Worm (Caenorhabditis elegans) whole organism, mixed stage, embryonic: ENCODE data around the gene tag-10.

Source experiments
- M03D4.4 ChIP-seq: sonication (generic microtip); optimal IDR thresholded peaks from 2 replicates; lab custom pipeline; 2017; ENCODE audit warnings: mild to moderate bottlenecking, missing genetic modification characterization, missing compliant biosample characterization
- bed-3 ChIP-seq: fragments of 200-800 bp; sonication (Bioruptor generic); optimal IDR thresholded peaks from 3 replicates; lab custom pipeline; 2018; ENCODE audit warnings: mild to moderate bottlenecking, missing genetic modification characterization, moderate library complexity, missing compliant biosample characterization
- blmp-1 ChIP-seq: fragments of 150-350 bp; optimal IDR thresholded peaks from 2 replicates; lab custom pipeline; 2014; ENCODE audit warnings: missing biosample characterization, missing genetic modification characterization
- ceh-39 ChIP-seq: fragments of 150-350 bp; optimal IDR thresholded peaks from 2 replicates; lab custom pipeline; 2014; ENCODE audit warnings: missing biosample characterization, missing genetic modification characterization
- ceh-43 ChIP-seq: fragments of 200-800 bp; sonication (Bioruptor generic); optimal IDR thresholded peaks from 2 replicates; lab custom pipeline; 2018; ENCODE audit warnings: mild to moderate bottlenecking, missing genetic modification characterization, moderate library complexity, missing compliant biosample characterization
- ceh-83 ChIP-seq: fragments of 200-800 bp; sonication (Bioruptor generic); optimal IDR thresholded peaks from 2 replicates; lab custom pipeline; 2018; ENCODE audit warnings: mild to moderate bottlenecking, missing genetic modification characterization, missing compliant biosample characterization
- ces-1 ChIP-seq: fragments of 150-350 bp; optimal IDR thresholded peaks from 2 replicates; lab custom pipeline; 2014; ENCODE audit warnings: missing biosample characterization, missing genetic modification reagents, missing genetic modification characterization
- cnd-1 ChIP-seq: fragments of 200-800 bp; sonication (Bioruptor generic); optimal IDR thresholded peaks from 2 replicates; lab custom pipeline; 2018; ENCODE audit warnings: mild to moderate bottlenecking, missing genetic modification characterization, missing compliant biosample characterization
- drap-1 ChIP-seq: fragments of 200-800 bp; sonication (Bioruptor generic); optimal IDR thresholded peaks from 3 replicates; lab custom pipeline; 2018; ENCODE audit warnings: mild to moderate bottlenecking, missing genetic modification characterization, missing compliant biosample characterization
- elt-1 ChIP-seq: sonication (generic microtip); optimal IDR thresholded peaks from 2 replicates; lab custom pipeline; 2017; ENCODE audit warnings: missing genetic modification characterization, mild to moderate bottlenecking, missing compliant biosample characterization, antibody characterized with exemption, moderate library complexity, borderline replicate concordance; ENCODE audit not compliant: insufficient read depth
- elt-3 ChIP-seq: fragments of 150-350 bp; optimal IDR thresholded peaks from 2 replicates; lab custom pipeline; 2014; ENCODE audit warnings: missing biosample characterization, missing genetic modification characterization
- flh-1 ChIP-seq: fragments of 200-800 bp; sonication (Bioruptor generic); optimal IDR thresholded peaks from 2 replicates; lab custom pipeline; 2018; ENCODE audit warnings: mild to moderate bottlenecking, missing genetic modification characterization, moderate library complexity, missing compliant biosample characterization
- ham-2 ChIP-seq: fragments of 200-800 bp; sonication (Bioruptor generic); optimal IDR thresholded peaks from 2 replicates; lab custom pipeline; 2018; ENCODE audit warnings: mild to moderate bottlenecking, missing genetic modification characterization, missing compliant biosample characterization
- hlh-1 ChIP-seq: fragments of 150-350 bp; optimal IDR thresholded peaks from 2 replicates; lab custom pipeline; 2014; ENCODE audit warnings: missing biosample characterization, missing genetic modification reagents, missing genetic modification characterization
- lin-13 ChIP-seq: fragments of 150-350 bp; optimal IDR thresholded peaks from 2 replicates; lab custom pipeline; 2014; ENCODE audit warnings: missing biosample characterization, missing genetic modification characterization
- lin-32 ChIP-seq: fragments of 200-800 bp; sonication (Bioruptor generic); optimal IDR thresholded peaks from 2 replicates; lab custom pipeline; 2018; ENCODE audit warnings: mild to moderate bottlenecking, missing genetic modification characterization, missing compliant biosample characterization
- lsy-2 ChIP-seq: fragments of 150-350 bp; optimal IDR thresholded peaks from 2 replicates; lab custom pipeline; 2014; ENCODE audit warnings: missing biosample characterization, missing genetic modification characterization
- mab-5 ChIP-seq: fragments of 150-350 bp; optimal IDR thresholded peaks from 2 replicates; lab custom pipeline; 2014; ENCODE audit warnings: missing biosample characterization, missing genetic modification characterization
- mep-1 ChIP-seq: fragments of 150-350 bp; optimal IDR thresholded peaks from 2 replicates; lab custom pipeline; 2017; ENCODE audit warnings: missing biosample characterization, missing genetic modification reagents, missing genetic modification characterization, inconsistent platforms
- nhr-12 ChIP-seq: fragments of 150-350 bp; optimal IDR thresholded peaks from 2 replicates; lab custom pipeline; 2014; ENCODE audit warnings: missing biosample characterization, missing genetic modification characterization
- nhr-2 ChIP-seq: fragments of 150-350 bp; optimal IDR thresholded peaks from 2 replicates; lab custom pipeline; 2014; ENCODE audit warnings: missing biosample characterization, missing genetic modification characterization
- nhr-237 ChIP-seq: fragments of 150-350 bp; optimal IDR thresholded peaks from 2 replicates; lab custom pipeline; 2014; ENCODE audit warnings: missing biosample characterization, missing genetic modification characterization
- nhr-28 ChIP-seq: fragments of 150-350 bp; optimal IDR thresholded peaks from 2 replicates; lab custom pipeline; 2014; ENCODE audit warnings: missing biosample characterization, missing genetic modification characterization
- nhr-76 ChIP-seq: sonication (generic microtip); optimal IDR thresholded peaks from 2 replicates; lab custom pipeline; 2017; ENCODE audit warnings: missing biosample characterization, missing genetic modification characterization
- pha-4 ChIP-seq: fragments of 150-350 bp; optimal IDR thresholded peaks from 2 replicates; lab custom pipeline; 2018; ENCODE audit warnings: missing biosample characterization, missing genetic modification reagents, missing genetic modification characterization
- sem-2 ChIP-seq: fragments of 200-800 bp; sonication (Bioruptor generic); optimal IDR thresholded peaks from 2 replicates; lab custom pipeline; 2018; ENCODE audit warnings: mild to moderate bottlenecking, missing genetic modification characterization, missing compliant biosample characterization
- snpc-4 ChIP-seq: fragments of 150-350 bp; optimal IDR thresholded peaks from 2 replicates; lab custom pipeline; 2014; ENCODE audit warnings: missing biosample characterization, missing genetic modification characterization
- sptf-1 ChIP-seq: sonication (generic microtip); optimal IDR thresholded peaks from 2 replicates; lab custom pipeline; 2017; ENCODE audit warnings: mild to moderate bottlenecking, missing genetic modification characterization, moderate library complexity, missing compliant biosample characterization
- tbx-8 ChIP-seq: fragments of 200-800 bp; sonication (Bioruptor generic); optimal IDR thresholded peaks from 2 replicates; lab custom pipeline; 2018; ENCODE audit warnings: mild to moderate bottlenecking, missing genetic modification characterization, moderate library complexity, missing compliant biosample characterization
- unc-120 ChIP-seq: sonication (generic microtip); optimal IDR thresholded peaks from 2 replicates; lab custom pipeline; 2017; ENCODE audit warnings: missing genetic modification characterization, missing compliant biosample characterization; ENCODE audit not compliant: poor library complexity, severe bottlenecking
- unc-39 ChIP-seq: fragments of 150-350 bp; optimal IDR thresholded peaks from 2 replicates; lab custom pipeline; 2014; ENCODE audit warnings: missing biosample characterization, missing genetic modification characterization
- ztf-11 ChIP-seq: fragments of 150-350 bp; optimal IDR thresholded peaks from 2 replicates; lab custom pipeline; 2014; ENCODE audit warnings: missing biosample characterization, missing genetic modification characterization

tag-10 gene

ce11 chrII:13672057-13672456 lies 39.7 kb downstream of the tag-10 start:
- TF ChIP-seq bed-3 (GFP tag; lab: Kevin White, UChicago) = no peak
- no peak for TF ChIP-seq ceh-83 (GFP tag; lab: Kevin White, UChicago)
- no peak for TF ChIP-seq sptf-1
- no peak for TF ChIP-seq tbx-8 (GFP tag; lab: Kevin White, UChicago)
- TF ChIP-seq blmp-1 = no peak
- TF ChIP-seq nhr-12 (tag; lab: Kevin White, UChicago) = no peak
- no peak for TF ChIP-seq lin-13 (tag; lab: Kevin White, UChicago)
- TF ChIP-seq unc-120 (tag; lab: Kevin White, UChicago) = no peak
- no peak for TF ChIP-seq drap-1
- TF ChIP-seq hlh-1 (tag; lab: Kevin White, UChicago) = no peak
- no peak for TF ChIP-seq ceh-43
- no peak for TF ChIP-seq M03D4.4 (tag; lab: Kevin White, UChicago)
- TF ChIP-seq mab-5 = no peak
- TF ChIP-seq unc-39 (tag; lab: Kevin White, UChicago) = no peak
- TF ChIP-seq ceh-39 (tag; lab: Kevin White, UChicago) = no peak
- no peak for TF ChIP-seq nhr-2 (tag; lab: Kevin White, UChicago)
- no peak for TF ChIP-seq cnd-1 (tag; lab: Kevin White, UChicago)
- no peak for TF ChIP-seq nhr-76 (tag; lab: Kevin White, UChicago)
- TF ChIP-seq ztf-11 (tag; lab: Kevin White, UChicago) = no peak
- no peak for TF ChIP-seq ham-2 (GFP tag; lab: Kevin White, UChicago)
- TF ChIP-seq, all 35 proteins: peak for 0

- TF ChIP-seq elt-3 (tag; lab: Kevin White, UChicago) (no peak), unc-39 (tag; lab: Kevin White, UChicago) (no peak), lin-32 (GFP tag; lab: Kevin White, UChicago) (no peak), M03D4.4 (tag; lab: Kevin White, UChicago) (no peak), hlh-1 (tag; lab: Kevin White, UChicago) (no peak), ces-1 (GFP tag; lab: Kevin White, UChicago) (no peak), ceh-83 (GFP tag; lab: Kevin White, UChicago) (no peak), drap-1 (no peak), sptf-1 (no peak), ztf-11 (tag; lab: Kevin White, UChicago) (no peak), elt-1 (tag; lab: Kevin White, UChicago) (no peak), unc-120 (tag; lab: Kevin White, UChicago) (no peak), flh-1 (GFP tag; lab: Kevin White, UChicago) (no peak), nhr-28 (no peak), blmp-1 (no peak), cnd-1 (tag; lab: Kevin White, UChicago) (no peak)
These were observed 41.3 kb downstream of the tag-10 start for ce11 chrII:13673605-13674193.

DNA sequence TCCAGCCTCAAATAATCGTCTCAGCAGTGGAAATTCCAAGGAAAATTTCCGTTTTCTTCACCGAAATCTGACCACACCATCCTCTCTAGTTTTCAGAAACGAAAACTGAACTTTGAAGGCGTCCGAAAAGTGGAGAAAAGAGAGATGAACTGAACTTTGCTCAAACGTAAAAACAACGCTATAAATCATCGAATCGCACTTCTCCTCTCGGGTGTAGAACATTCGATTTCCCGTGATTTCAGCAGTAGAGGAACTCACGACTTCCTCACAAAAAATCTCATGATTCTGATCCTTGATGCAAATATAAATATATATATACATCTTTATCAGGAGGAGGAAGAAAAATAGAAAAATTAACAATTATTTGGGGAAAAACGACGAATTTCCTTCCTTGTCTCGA lies 42.8 kb downstream of the tag-10 start:
- TF ChIP-seq nhr-12 (tag; lab: Kevin White, UChicago) (no peak), mep-1 (tag; lab: Kevin White, UChicago) (no peak), elt-3 (tag; lab: Kevin White, UChicago) (no peak), ham-2 (GFP tag; lab: Kevin White, UChicago) (no peak), snpc-4 (tag; lab: Kevin White, UChicago) (no peak), pha-4 (tag; lab: Kevin White, UChicago) (no peak), nhr-237 (tag; lab: Kevin White, UChicago) (no peak), lsy-2 (tag; lab: Kevin White, UChicago) (no peak), hlh-1 (tag; lab: Kevin White, UChicago) (no peak), sem-2 (GFP tag; lab: Kevin White, UChicago) (no peak), lin-13 (tag; lab: Kevin White, UChicago) (no peak), unc-120 (tag; lab: Kevin White, UChicago) (no peak), sptf-1 (no peak)

ce11 chrII:13677927-13678326 lies 45.5 kb downstream of the tag-10 start:
- no peak for TF ChIP-seq nhr-2 (tag; lab: Kevin White, UChicago)
- no peak for TF ChIP-seq nhr-12 (tag; lab: Kevin White, UChicago)
- no peak for TF ChIP-seq ztf-11 (tag; lab: Kevin White, UChicago)
- TF ChIP-seq sem-2 (GFP tag; lab: Kevin White, UChicago) = no peak
